Worm (Caenorhabditis elegans) whole organism, L2 larva: ENCODE results near the gene F54F7.2.

Source experiments
- aly-2 ChIP-seq: fragments of 150-350 bp; optimal IDR thresholded peaks from 2 replicates; lab custom pipeline; 2014; ENCODE audit warnings: missing biosample characterization, missing genetic modification characterization
- nhr-12 ChIP-seq: fragments of 150-350 bp; optimal IDR thresholded peaks from 2 replicates; lab custom pipeline; 2014; ENCODE audit warnings: missing biosample characterization, missing genetic modification characterization
- nhr-237 ChIP-seq: fragments of 150-350 bp; optimal IDR thresholded peaks from 2 replicates; lab custom pipeline; 2014; ENCODE audit warnings: missing biosample characterization, missing genetic modification characterization
- nhr-77 ChIP-seq: fragments of 150-350 bp; optimal IDR thresholded peaks from 2 replicates; lab custom pipeline; 2014; ENCODE audit warnings: missing biosample characterization, missing genetic modification characterization
- sem-4 ChIP-seq: fragments of 150-350 bp; optimal IDR thresholded peaks from 2 replicates; lab custom pipeline; 2014; ENCODE audit warnings: missing biosample characterization, missing genetic modification reagents, missing genetic modification characterization
- snpc-4 ChIP-seq: fragments of 150-350 bp; optimal IDR thresholded peaks from 2 replicates; lab custom pipeline; 2014; ENCODE audit warnings: missing biosample characterization, missing genetic modification characterization
- zag-1 ChIP-seq: fragments of 150-350 bp; optimal IDR thresholded peaks from 2 replicates; lab custom pipeline; 2014; ENCODE audit warnings: missing biosample characterization, missing genetic modification characterization
- ztf-11 ChIP-seq: sonication (generic microtip); optimal IDR thresholded peaks from 2 replicates; lab custom pipeline; 2017; ENCODE audit warnings: missing biosample characterization, missing genetic modification characterization
- ztf-4 ChIP-seq: fragments of 150-350 bp; optimal IDR thresholded peaks from 2 replicates; lab custom pipeline; 2014; ENCODE audit warnings: missing biosample characterization, missing genetic modification characterization

ce11 chrX:11854432-11854831 lies 11.0 kb downstream of the F54F7.2 start:
- TF ChIP-seq ztf-4 (tag; lab: Kevin White, UChicago), result no peak
- TF ChIP-seq nhr-12 (tag; lab: Kevin White, UChicago), result no peak
- no peak for TF ChIP-seq nhr-237 (tag; lab: Kevin White, UChicago)
- TF ChIP-seq sem-4 (tag; lab: Kevin White, UChicago), result no peak
- TF ChIP-seq snpc-4 (tag; lab: Kevin White, UChicago), result no peak
- no peak for TF ChIP-seq nhr-77 (tag; lab: Kevin White, UChicago)
- no peak for TF ChIP-seq zag-1 (tag; lab: Kevin White, UChicago)
- no peak for TF ChIP-seq ztf-11 (tag; lab: Kevin White, UChicago)
- TF ChIP-seq aly-2 (tag; lab: Kevin White, UChicago), result no peak
